Worm (Caenorhabditis elegans): ENCODE data around the gene W07G1.7.

- TF ChIP-seq unc-39 (tag; optimal IDR thresholded peaks at IDR 0.05) (no peak), R02D3.7 (tag; optimal IDR thresholded peaks at IDR 0.05) (no peak), ceh-16 (tag; optimal IDR thresholded peaks at IDR 0.05) (no peak), nhr-11 (tag; optimal IDR thresholded peaks at IDR 0.05) (no peak), ztf-4 (tag; optimal IDR thresholded peaks at IDR 0.05) (no peak), ceh-82 (tag; optimal IDR thresholded peaks at IDR 0.05) (no peak), elt-3 (tag; optimal IDR thresholded peaks at IDR 0.05) (no peak), nhr-77 (tag; optimal IDR thresholded peaks at IDR 0.05) (no peak), skn-1 (tag; optimal IDR thresholded peaks at IDR 0.05) (no peak)
Observed at ce11 chrII:13938290-13938689, 27.9 kb downstream of the W07G1.7 start.
